Fruit fly (Drosophila melanogaster): ENCODE measurements around the gene Hsp22.

- no peak for TF ChIP-seq psq (GFP tag; optimal IDR thresholded peaks at IDR 0.05)
- TF ChIP-seq Hr78 (GFP tag; optimal IDR thresholded peaks at IDR 0.05), result no peak
- no peak for TF ChIP-seq Abd-B (GFP tag; optimal IDR thresholded peaks at IDR 0.05)
- no peak for TF ChIP-seq Myc (optimal IDR thresholded peaks at IDR 0.05)
- no peak for TF ChIP-seq HLH106 (tag; optimal IDR thresholded peaks at IDR 0.05)
- no peak for TF ChIP-seq h (GFP tag; optimal IDR thresholded peaks at IDR 0.05)
- TF ChIP-seq rgr (GFP tag; optimal IDR thresholded peaks at IDR 0.05), result no peak
- TF ChIP-seq pan (optimal IDR thresholded peaks at IDR 0.05), result no peak
- TF ChIP-seq CrebA (GFP tag; optimal IDR thresholded peaks at IDR 0.05; ENCODE audit: borderline replicate concordance), result no peak
Observed at dm6 chr3L:9391340-9391980, 18.7 kb downstream of the Hsp22 start.

Data from whole organism, wandering third instar larva.